Worm (Caenorhabditis elegans) whole organism, L4/young adult: Measurements from ENCODE around the gene lonp-2.

Source experiments
- W03F9.2 ChIP-seq: fragments of 150-350 bp; optimal IDR thresholded peaks from 2 replicates; lab custom pipeline; 2014; ENCODE audit warnings: missing biosample characterization, missing genetic modification characterization
- dao-5 ChIP-seq: sonication (generic microtip); optimal IDR thresholded peaks from 2 replicates; lab custom pipeline; 2016; ENCODE audit warnings: missing genotype, missing genetic modification characterization, moderate library complexity, missing compliant biosample characterization
- him-1 ChIP-seq: sonication (generic microtip); optimal IDR thresholded peaks from 2 replicates; lab custom pipeline; 2016; ENCODE audit warnings: missing genotype, missing genetic modification reagents, missing genetic modification characterization, missing compliant biosample characterization

Gene lonp-2

ce11 chrIII:12151100-12151499 lies 43.5 kb downstream of the lonp-2 start:
- TF ChIP-seq W03F9.2 (tag; lab: Kevin White, UChicago) (no peak), dao-5 (tag; lab: Kevin White, UChicago) (no peak), him-1 (tag; lab: Kevin White, UChicago) (no peak)

- TF ChIP-seq him-1 (tag; lab: Kevin White, UChicago) (no peak), dao-5 (tag; lab: Kevin White, UChicago) (no peak), W03F9.2 (tag; lab: Kevin White, UChicago) (no peak)
Observed at ce11 chrIII:12152157-12152556, 44.6 kb downstream of the lonp-2 start.

ce11 chrIII:12152599-12152998 lies 45.0 kb downstream of the lonp-2 start, which contains the start of gene Y75B8A.7:
Gene Y75B8A.7 (plus strand): TSS chrIII:12152899.
- TF ChIP-seq him-1 (tag; lab: Kevin White, UChicago) (no peak), dao-5 (tag; lab: Kevin White, UChicago) (no peak), W03F9.2 (tag; lab: Kevin White, UChicago) (no peak)

ce11 chrIII:12153514-12153913 lies 45.9 kb downstream of the lonp-2 start:
- TF ChIP-seq dao-5 (tag; lab: Kevin White, UChicago) (no peak), him-1 (tag; lab: Kevin White, UChicago) (no peak), W03F9.2 (tag; lab: Kevin White, UChicago) (no peak)

- no peak for TF ChIP-seq him-1 (tag; lab: Kevin White, UChicago)
- no peak for TF ChIP-seq W03F9.2 (tag; lab: Kevin White, UChicago)
- TF ChIP-seq dao-5 (tag; lab: Kevin White, UChicago), result no peak
Observed at ce11 chrIII:12155759-12156158, 48.2 kb downstream of the lonp-2 start.

ce11 chrIII:12156582-12156981 lies 49.0 kb downstream of the lonp-2 start:
- no peak for TF ChIP-seq him-1 (tag; lab: Kevin White, UChicago)
- TF ChIP-seq W03F9.2 (tag; lab: Kevin White, UChicago), result no peak
- TF ChIP-seq dao-5 (tag; lab: Kevin White, UChicago), result no peak

- TF ChIP-seq dao-5 (tag; lab: Kevin White, UChicago) (no peak), him-1 (tag; lab: Kevin White, UChicago) (no peak), W03F9.2 (tag; lab: Kevin White, UChicago) (no peak)
Observed at ce11 chrIII:12157576-12157975, 50.0 kb downstream of the lonp-2 start.

- TF ChIP-seq dao-5 (tag; lab: Kevin White, UChicago) (no peak), W03F9.2 (tag; lab: Kevin White, UChicago) (no peak)
Observed at ce11 chrIII:12159208-12159607, 51.6 kb downstream of the lonp-2 start.

ce11 chrIII:12160458-12160857 lies 52.9 kb downstream of the lonp-2 start, which contains the start of gene Y75B8A.8:
Gene Y75B8A.8 (plus strand): TSS chrIII:12160758.
- TF ChIP-seq him-1 (tag; lab: Kevin White, UChicago) (no peak), dao-5 (tag; lab: Kevin White, UChicago) (no peak), W03F9.2 (tag; lab: Kevin White, UChicago) (no peak)

ce11 chrIII:12160929-12161328 lies 53.4 kb downstream of the lonp-2 start:
- TF ChIP-seq W03F9.2 (tag; lab: Kevin White, UChicago), result no peak
- no peak for TF ChIP-seq dao-5 (tag; lab: Kevin White, UChicago)
